Worm (Caenorhabditis elegans) whole organism, L4 larva: Measurements from ENCODE around the gene F20B6.10.

Experiments used
- aha-1 ChIP-seq: fragments of 150-350 bp; peaks from one replicate; lab custom pipeline; 2014; ENCODE audit warnings: missing biosample characterization, missing genetic modification characterization
- aly-2 ChIP-seq: sonication (generic microtip); optimal IDR thresholded peaks from 2 replicates; lab custom pipeline; 2018; ENCODE audit warnings: missing biosample characterization, missing genetic modification characterization
- nhr-11 ChIP-seq: fragments of 150-350 bp; optimal IDR thresholded peaks from 2 replicates; lab custom pipeline; 2014; ENCODE audit warnings: missing biosample characterization, missing genetic modification characterization

The F20B6.10 gene

DNA sequence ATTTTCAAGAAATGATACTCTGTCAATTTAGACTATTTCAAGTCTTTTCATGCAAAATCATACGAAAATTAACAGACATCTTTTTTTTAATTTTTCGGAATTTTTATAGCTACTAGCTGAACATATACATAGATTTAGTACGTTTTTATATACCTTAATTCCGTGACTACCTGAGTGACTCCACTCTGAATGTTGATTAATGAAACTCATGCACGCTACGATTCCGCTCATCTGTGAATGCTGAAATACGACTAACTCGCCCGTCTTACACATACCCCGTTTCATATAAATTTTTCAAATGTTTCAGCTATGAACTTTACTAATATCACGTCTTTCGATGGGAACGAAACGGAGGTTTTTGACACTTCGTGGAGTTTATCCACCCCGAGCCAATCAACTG is 49.8 kb downstream of the F20B6.10 start, which contains the start of gene ZK470.14:
Gene ZK470.14 (plus strand): TSS at position 301 of the 400 bp plus-strand sequence.
- TF ChIP-seq nhr-11 (no peak), aha-1 (tag; lab: Kevin White, UChicago) (peak; percentile 59), aly-2 (tag; lab: Kevin White, UChicago) (no peak)
